Fruit fly (Drosophila melanogaster) Kc167 (cell line): ENCODE measurements around the gene CG43740.

Source experiments
- Myc ChIP-seq: fragments of >200 bp; optimal IDR thresholded peaks from 2 replicates; lab custom pipeline; 2017; ENCODE audit warnings: missing external identifiers
- Sin3A ChIP-seq: fragments of >200 bp; optimal IDR thresholded peaks from 2 replicates; lab custom pipeline; 2018; ENCODE audit warnings: missing external identifiers
- h ChIP-seq: fragments of >200 bp; optimal IDR thresholded peaks from 3 replicates; lab custom pipeline; 2018; ENCODE audit warnings: missing external identifiers
- insv ChIP-seq: fragments of >200 bp; optimal IDR thresholded peaks from 3 replicates; lab custom pipeline; 2018; ENCODE audit warnings: missing external identifiers
- psq ChIP-seq: fragments of >200 bp; optimal IDR thresholded peaks from 2 replicates; lab custom pipeline; 2017; ENCODE audit warnings: missing external identifiers

- TF ChIP-seq h (no peak), insv (no peak), psq (lab: Kevin White, UChicago) (no peak), Myc (no peak), Sin3A (lab: Kevin White, UChicago) (no peak)
Observed at dm6 chrX:10318962-10319571, 14.4 kb upstream of the CG43740 start.
